Worm (Caenorhabditis elegans) whole organism, early embryonic: ENCODE measurements around the gene T10B9.9.

ENCODE experiments used
- B0310.2 ChIP-seq: sonication (generic microtip); optimal IDR thresholded peaks from 2 replicates; lab custom pipeline; 2016; ENCODE audit warnings: mild to moderate bottlenecking, missing genetic modification characterization, missing compliant biosample characterization
- F13C5.2 ChIP-seq: sonication (generic microtip); optimal IDR thresholded peaks from 2 replicates; lab custom pipeline; 2017; ENCODE audit warnings: mild to moderate bottlenecking, missing genetic modification characterization, inconsistent platforms, missing compliant biosample characterization
- aly-1 ChIP-seq: sonication (generic microtip); optimal IDR thresholded peaks from 2 replicates; lab custom pipeline; 2016; ENCODE audit warnings: missing genetic modification characterization, missing compliant biosample characterization
- ama-1 ChIP-seq: fragments of 150-350 bp; optimal IDR thresholded peaks from 2 replicates; lab custom pipeline; 2014
- ceh-13 ChIP-seq: fragments of 200-800 bp; sonication (Bioruptor generic); optimal IDR thresholded peaks from 2 replicates; lab custom pipeline; 2018; ENCODE audit warnings: mild to moderate bottlenecking, missing genetic modification characterization, missing compliant biosample characterization
- ceh-36 ChIP-seq: sonication (generic microtip); optimal IDR thresholded peaks from 2 replicates; lab custom pipeline; 2016; ENCODE audit warnings: missing genetic modification characterization, inconsistent platforms, missing compliant biosample characterization
- ets-7 ChIP-seq: sonication (generic microtip); optimal IDR thresholded peaks from 2 replicates; lab custom pipeline; 2016; ENCODE audit warnings: missing genotype, missing genetic modification characterization, missing compliant biosample characterization
- flt-1 ChIP-seq: fragments of 200-800 bp; sonication (Bioruptor generic); IDR thresholded peaks from 2 replicates; pipeline ENCODE4 v1.3.6; 2022; ENCODE audit warnings: missing genetic modification characterization, missing compliant biosample characterization
- hmbx-1 ChIP-seq: sonication (generic microtip); optimal IDR thresholded peaks from 2 replicates; lab custom pipeline; 2016; ENCODE audit warnings: mild to moderate bottlenecking, missing genetic modification characterization, missing compliant biosample characterization
- hmg-4 ChIP-seq: fragments of 200-800 bp; sonication (Bioruptor generic); optimal IDR thresholded peaks from 2 replicates; lab custom pipeline; 2018; ENCODE audit warnings: mild to moderate bottlenecking, missing genetic modification characterization, missing compliant biosample characterization
- hnd-1 ChIP-seq: sonication (generic microtip); optimal IDR thresholded peaks from 2 replicates; lab custom pipeline; 2016; ENCODE audit warnings: missing genetic modification characterization, missing compliant biosample characterization
- pes-1 ChIP-seq: fragments of 200-800 bp; sonication (Bioruptor generic); IDR thresholded peaks from 2 replicates; pipeline ENCODE4 v1.3.6; 2022; ENCODE audit warnings: missing genetic modification reagents, missing genetic modification characterization, missing compliant biosample characterization
- scrt-1 ChIP-seq: fragments of 200-800 bp; sonication (Bioruptor generic); IDR thresholded peaks from 2 replicates; pipeline ENCODE4 v1.3.6; 2022; ENCODE audit warnings: missing genetic modification characterization, missing compliant biosample characterization
- sea-1 ChIP-seq: fragments of 200-800 bp; sonication (Bioruptor generic); conservative IDR thresholded peaks from 2 replicates; pipeline ENCODE4 v1.3.6; 2022; ENCODE audit warnings: missing genetic modification characterization, missing compliant biosample characterization
- tbx-11 ChIP-seq: fragments of 200-800 bp; sonication (Bioruptor generic); IDR thresholded peaks from 2 replicates; pipeline ENCODE4 v1.3.6; 2022; ENCODE audit warnings: missing genetic modification characterization, missing compliant biosample characterization
- tbx-37 ChIP-seq: fragments of 200-800 bp; sonication (Bioruptor generic); conservative IDR thresholded peaks from 2 replicates; pipeline ENCODE4 v1.3.6; 2022; ENCODE audit warnings: missing genetic modification reagents, missing genetic modification characterization, missing compliant biosample characterization
- tra-4 ChIP-seq: sonication (generic microtip); optimal IDR thresholded peaks from 2 replicates; lab custom pipeline; 2017; ENCODE audit warnings: missing genetic modification characterization, missing compliant biosample characterization

The T10B9.9 gene

ce11 chrII:9729866-9730265 is 45.8 kb downstream of the T10B9.9 start:
- TF ChIP-seq tbx-37 (GFP tag; lab: Robert Waterston, UW) = no peak
- TF ChIP-seq scrt-1 = no peak
- no peak for TF ChIP-seq hmbx-1
- TF ChIP-seq ama-1 (lab: Kevin White, UChicago) = no peak
- TF ChIP-seq ets-7 (tag; lab: Kevin White, UChicago) = no peak
- TF ChIP-seq ceh-13 (GFP tag; lab: Kevin White, UChicago) = no peak
- TF ChIP-seq hnd-1 (tag; lab: Kevin White, UChicago) = no peak
- TF ChIP-seq ceh-36 (tag; lab: Kevin White, UChicago) = no peak
- TF ChIP-seq F13C5.2 = no peak
- TF ChIP-seq B0310.2 (tag; lab: Kevin White, UChicago) = no peak
- TF ChIP-seq flt-1 (GFP tag; lab: Robert Waterston, UW) = no peak
- TF ChIP-seq tbx-11 = no peak
- no peak for TF ChIP-seq hmg-4 (GFP tag; lab: Kevin White, UChicago)
- no peak for TF ChIP-seq aly-1 (tag; lab: Kevin White, UChicago)
- no peak for TF ChIP-seq sea-1 (GFP tag; lab: Robert Waterston, UW)
- TF ChIP-seq tra-4 (tag; lab: Kevin White, UChicago) = no peak
- no peak for TF ChIP-seq pes-1 (GFP tag; lab: Robert Waterston, UW)

ce11 chrII:9729196-9729595 is 46.5 kb downstream of the T10B9.9 start:
- no peak for TF ChIP-seq sea-1 (GFP tag; lab: Robert Waterston, UW)
- TF ChIP-seq F13C5.2 = no peak
- TF ChIP-seq ama-1 (lab: Kevin White, UChicago) = no peak
- no peak for TF ChIP-seq hmg-4 (GFP tag; lab: Kevin White, UChicago)
- TF ChIP-seq flt-1 (GFP tag; lab: Robert Waterston, UW) = no peak
- no peak for TF ChIP-seq tbx-11
- no peak for TF ChIP-seq hnd-1 (tag; lab: Kevin White, UChicago)

ce11 chrII:9728506-9728905 is 47.2 kb downstream of the T10B9.9 start:
- TF ChIP-seq hnd-1 (tag; lab: Kevin White, UChicago) (no peak), F13C5.2 (no peak), tbx-11 (no peak), scrt-1 (no peak), tbx-37 (GFP tag; lab: Robert Waterston, UW) (no peak), hmg-4 (GFP tag; lab: Kevin White, UChicago) (no peak), ama-1 (lab: Kevin White, UChicago) (no peak), hmbx-1 (no peak), tra-4 (tag; lab: Kevin White, UChicago) (no peak), pes-1 (GFP tag; lab: Robert Waterston, UW) (no peak), flt-1 (GFP tag; lab: Robert Waterston, UW) (no peak), ceh-36 (tag; lab: Kevin White, UChicago) (no peak), ets-7 (tag; lab: Kevin White, UChicago) (no peak)

DNA sequence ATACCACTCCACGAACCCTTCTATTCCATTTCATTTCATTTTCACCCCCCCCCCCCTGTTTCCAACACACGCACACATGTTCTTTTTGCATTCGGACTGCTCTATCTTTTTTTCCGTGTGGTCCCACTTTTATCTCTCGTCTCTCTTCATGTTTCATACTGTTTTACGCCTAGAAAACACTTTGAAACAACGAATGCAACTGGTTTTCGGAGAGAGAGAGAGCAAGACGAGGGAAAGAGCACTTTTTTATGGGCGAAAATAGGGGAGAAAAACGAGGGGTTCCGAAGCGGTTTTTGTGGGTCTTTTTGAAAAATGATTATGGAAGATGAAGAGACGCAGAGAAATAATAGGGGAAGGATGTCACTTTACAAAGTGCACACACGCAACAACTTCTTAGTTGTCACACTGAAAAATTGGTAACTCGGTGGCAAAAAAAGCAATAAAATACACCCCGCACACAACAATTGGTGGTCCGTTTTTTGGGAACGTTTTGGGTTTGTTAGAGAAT is 48.4 kb downstream of the T10B9.9 start:
- no peak for TF ChIP-seq B0310.2 (tag; lab: Kevin White, UChicago)
- TF ChIP-seq F13C5.2 = no peak
- TF ChIP-seq hmbx-1 = no peak
- no peak for TF ChIP-seq sea-1 (GFP tag; lab: Robert Waterston, UW)
- no peak for TF ChIP-seq ceh-13 (GFP tag; lab: Kevin White, UChicago)
- TF ChIP-seq ceh-36 (tag; lab: Kevin White, UChicago) = no peak
